Worm (Caenorhabditis elegans): ENCODE data around the gene sra-11.

ce11 chrII:10912995-10913394, 2.9 kb upstream of the sra-11 start:
- no peak for TF ChIP-seq ama-1 (optimal IDR thresholded peaks at IDR 0.05)
- no peak for TF ChIP-seq hnd-1 (tag; optimal IDR thresholded peaks at IDR 0.05)
- no peak for TF ChIP-seq pes-1 (GFP tag; IDR thresholded peaks at IDR 0.05)
- no peak for TF ChIP-seq flt-1 (GFP tag; IDR thresholded peaks at IDR 0.05)
- TF ChIP-seq hmg-4 (GFP tag; optimal IDR thresholded peaks at IDR 0.05), result no peak
- TF ChIP-seq ceh-36 (tag; optimal IDR thresholded peaks at IDR 0.05), result no peak
- no peak for TF ChIP-seq aly-1 (tag; optimal IDR thresholded peaks at IDR 0.05)
- TF ChIP-seq tbx-37 (GFP tag; conservative IDR thresholded peaks at IDR 0.05), result no peak
- no peak for TF ChIP-seq tra-4 (tag; optimal IDR thresholded peaks at IDR 0.05)
- no peak for TF ChIP-seq scrt-1 (GFP tag; IDR thresholded peaks at IDR 0.05)
- no peak for TF ChIP-seq tbx-11 (GFP tag; IDR thresholded peaks at IDR 0.05)

All from whole organism, early embryonic.